Fruit fly (Drosophila melanogaster) whole organism, embryonic: ENCODE data around the gene Jon99Fii.
A peak's percentile ranks its signal among the peaks of the same experiment; 100 is the strongest.

Experiments
- Atf3 ChIP-seq: fragments of 200-800 bp; sonication (Bioruptor generic); optimal IDR thresholded peaks from 3 replicates; lab custom pipeline; 2016; ENCODE audit warnings: missing biosample characterization, missing genetic modification characterization
- B-H1 ChIP-seq: fragments of 200-800 bp; sonication (Bioruptor generic); IDR thresholded peaks from 3 replicates; pipeline ENCODE4 v1.3.6; 2022; ENCODE audit warnings: missing biosample characterization, missing genetic modification characterization
- BtbVII ChIP-seq: fragments of 200-800 bp; sonication (Bioruptor generic); optimal IDR thresholded peaks from 3 replicates; lab custom pipeline; 2017; ENCODE audit warnings: missing biosample characterization, mild to moderate bottlenecking, missing genetic modification characterization
- CG11560 ChIP-seq: fragments of 200-800 bp; sonication (Bioruptor generic); IDR thresholded peaks from 3 replicates; pipeline ENCODE4 v1.3.6; 2022; ENCODE audit warnings: missing biosample characterization, missing genetic modification characterization
- CG12236 ChIP-seq: fragments of 200-800 bp; sonication (Bioruptor generic); optimal IDR thresholded peaks from 2 replicates; lab custom pipeline; 2016; ENCODE audit warnings: missing biosample characterization, missing genetic modification characterization
- CG12659 ChIP-seq: fragments of 200-800 bp; sonication (Bioruptor generic); optimal IDR thresholded peaks from 3 replicates; lab custom pipeline; 2017; ENCODE audit warnings: mild to moderate bottlenecking, missing biosample characterization, missing genetic modification reagents, missing genetic modification characterization
- CG13424 ChIP-seq: fragments of 200-800 bp; sonication (Bioruptor generic); optimal IDR thresholded peaks from 2 replicates; lab custom pipeline; 2019; ENCODE audit warnings: missing biosample characterization, mild to moderate bottlenecking, missing genetic modification characterization, moderate library complexity
- CG14014 ChIP-seq: fragments of 200-800 bp; sonication (Bioruptor generic); IDR thresholded peaks from 2 replicates; pipeline ENCODE4 v1.3.6; 2022; ENCODE audit warnings: missing biosample characterization, missing genetic modification characterization
- CG14710 ChIP-seq: fragments of 200-800 bp; sonication (Bioruptor generic); optimal IDR thresholded peaks from 3 replicates; lab custom pipeline; 2019; ENCODE audit warnings: missing biosample characterization, mild to moderate bottlenecking, missing genetic modification characterization, moderate library complexity
- CG2116 ChIP-seq: fragments of 200-800 bp; sonication (Bioruptor generic); optimal IDR thresholded peaks from 3 replicates; lab custom pipeline; 2018; ENCODE audit warnings: missing biosample characterization, mild to moderate bottlenecking, missing genetic modification characterization
- CG2202 ChIP-seq: fragments of 200-800 bp; sonication (Bioruptor generic); optimal IDR thresholded peaks from 2 replicates; lab custom pipeline; 2018; ENCODE audit warnings: missing biosample characterization, mild to moderate bottlenecking, missing genetic modification characterization
- CG2889 ChIP-seq: fragments of 200-800 bp; sonication (Bioruptor generic); IDR thresholded peaks from 3 replicates; pipeline ENCODE4 v1.3.6; 2022; ENCODE audit warnings: missing biosample characterization, missing genetic modification characterization
- CG30403 ChIP-seq: fragments of 200-800 bp; sonication (Bioruptor generic); optimal IDR thresholded peaks from 3 replicates; lab custom pipeline; 2016; ENCODE audit warnings: missing biosample characterization, missing genetic modification characterization
- CG32767 ChIP-seq: fragments of 200-800 bp; sonication (Bioruptor generic); IDR thresholded peaks from 2 replicates; pipeline ENCODE4 v1.3.6; 2022; ENCODE audit warnings: missing biosample characterization, missing genetic modification characterization
- CG33213 ChIP-seq: fragments of 200-800 bp; sonication (Bioruptor generic); optimal IDR thresholded peaks from 3 replicates; lab custom pipeline; 2016; ENCODE audit warnings: missing biosample characterization, missing genetic modification characterization
- CG3995 ChIP-seq: fragments of 200-800 bp; sonication (Bioruptor generic); optimal IDR thresholded peaks from 3 replicates; lab custom pipeline; 2016; ENCODE audit warnings: missing biosample characterization, missing genetic modification characterization
- CG6654 ChIP-seq: fragments of 200-800 bp; sonication (Bioruptor generic); optimal IDR thresholded peaks from 2 replicates; lab custom pipeline; 2017; ENCODE audit warnings: missing biosample characterization, mild to moderate bottlenecking, missing genetic modification characterization
- CG7271 ChIP-seq: fragments of 200-800 bp; sonication (Bioruptor generic); optimal IDR thresholded peaks from 2 replicates; lab custom pipeline; 2018; ENCODE audit warnings: missing biosample characterization, mild to moderate bottlenecking, missing genetic modification characterization, moderate library complexity
- CG7357 ChIP-seq: fragments of 200-800 bp; sonication (Bioruptor generic); IDR thresholded peaks from 3 replicates; pipeline ENCODE4 v1.3.6; 2022; ENCODE audit warnings: missing biosample characterization, missing genetic modification characterization
- CG7556 ChIP-seq: fragments of 200-800 bp; sonication (Bioruptor generic); optimal IDR thresholded peaks from 2 replicates; lab custom pipeline; 2017; ENCODE audit warnings: missing biosample characterization, mild to moderate bottlenecking, missing genetic modification characterization
- CG9215 ChIP-seq: fragments of 200-800 bp; sonication (Bioruptor generic); IDR thresholded peaks from 2 replicates; pipeline ENCODE4 v1.3.6; 2022; ENCODE audit warnings: missing biosample characterization, missing genetic modification characterization
- CG9932 ChIP-seq: fragments of 200-800 bp; sonication (Bioruptor generic); IDR thresholded peaks from 2 replicates; pipeline ENCODE4 v1.3.6; 2022; ENCODE audit warnings: missing biosample characterization, missing genetic modification characterization
- D19B ChIP-seq: fragments of 200-800 bp; sonication (Bioruptor generic); optimal IDR thresholded peaks from 2 replicates; lab custom pipeline; 2017; ENCODE audit warnings: missing biosample characterization, mild to moderate bottlenecking, missing genetic modification characterization
- Dfd ChIP-seq, 2 experiments: fragments of >200 bp; optimal IDR thresholded peaks; 2 replicates each; lab custom pipeline; 2017; ENCODE audit warnings: missing biosample characterization in 2 of 2, missing genetic modification characterization in 2 of 2
- Dip3 ChIP-seq: fragments of 200-800 bp; sonication (Bioruptor generic); optimal IDR thresholded peaks from 3 replicates; lab custom pipeline; 2016; ENCODE audit warnings: missing biosample characterization, missing genetic modification characterization
- E2f2 ChIP-seq: fragments of 200-800 bp; sonication (Bioruptor generic); IDR thresholded peaks from 2 replicates; pipeline ENCODE4 v1.3.6; 2022; ENCODE audit warnings: missing biosample characterization, missing genetic modification characterization
- Elba2 ChIP-seq: fragments of 200-800 bp; sonication (Bioruptor generic); optimal IDR thresholded peaks from 3 replicates; lab custom pipeline; 2016; ENCODE audit warnings: missing biosample characterization, missing genetic modification characterization
- Ets97D ChIP-seq: fragments of 200-800 bp; sonication (Bioruptor generic); optimal IDR thresholded peaks from 3 replicates; lab custom pipeline; 2016; ENCODE audit warnings: missing biosample characterization, missing genetic modification characterization
- Fer2 ChIP-seq: fragments of 200-800 bp; sonication (Bioruptor generic); optimal IDR thresholded peaks from 2 replicates; lab custom pipeline; 2018; ENCODE audit warnings: missing biosample characterization, mild to moderate bottlenecking, missing genetic modification characterization, moderate library complexity
- Hsf ChIP-seq: fragments of 200-800 bp; sonication (Bioruptor generic); optimal IDR thresholded peaks from 3 replicates; lab custom pipeline; 2016; ENCODE audit warnings: missing biosample characterization, missing genetic modification characterization
- Mad ChIP-seq: fragments of 200-800 bp; sonication (Bioruptor generic); optimal IDR thresholded peaks from 2 replicates; lab custom pipeline; 2016; ENCODE audit warnings: missing biosample characterization, missing genetic modification characterization
- Mrtf ChIP-seq: fragments of 200-800 bp; sonication (Bioruptor generic); IDR thresholded peaks from 3 replicates; pipeline ENCODE4 v1.3.6; 2022; ENCODE audit warnings: missing biosample characterization, missing genetic modification characterization
- Neu2 ChIP-seq: fragments of 200-800 bp; sonication (Bioruptor generic); optimal IDR thresholded peaks from 3 replicates; lab custom pipeline; 2016; ENCODE audit warnings: missing biosample characterization, missing genetic modification characterization, borderline replicate concordance
- Rx ChIP-seq: fragments of 200-800 bp; sonication (Bioruptor generic); IDR thresholded peaks from 2 replicates; pipeline ENCODE4 v1.3.6; 2022; ENCODE audit warnings: missing biosample characterization, missing genetic modification characterization
- corto ChIP-seq: fragments of 200-800 bp; sonication (Bioruptor generic); optimal IDR thresholded peaks from 2 replicates; lab custom pipeline; 2016; ENCODE audit warnings: missing biosample characterization, mild to moderate bottlenecking, missing genetic modification characterization, moderate library complexity
- da ChIP-seq: fragments of 200-800 bp; sonication (Bioruptor generic); optimal IDR thresholded peaks from 2 replicates; lab custom pipeline; 2016; ENCODE audit warnings: missing biosample characterization, missing genetic modification characterization
- dm ChIP-seq: fragments of 200-800 bp; sonication (Bioruptor generic); optimal IDR thresholded peaks from 3 replicates; lab custom pipeline; 2016; ENCODE audit warnings: missing biosample characterization, missing genetic modification characterization
- kay ChIP-seq: fragments of 200-800 bp; sonication (Bioruptor generic); optimal IDR thresholded peaks from 2 replicates; lab custom pipeline; 2016; ENCODE audit warnings: missing biosample characterization, missing genetic modification characterization
- mam ChIP-seq: fragments of 200-800 bp; sonication (Bioruptor generic); optimal IDR thresholded peaks from 3 replicates; lab custom pipeline; 2016; ENCODE audit warnings: missing biosample characterization, missing genetic modification characterization
- nmo ChIP-seq: fragments of 200-800 bp; sonication (Bioruptor generic); optimal IDR thresholded peaks from 2 replicates; lab custom pipeline; 2018; ENCODE audit warnings: missing biosample characterization, mild to moderate bottlenecking, missing genetic modification characterization, moderate library complexity
- p53 ChIP-seq: fragments of 200-800 bp; sonication (Bioruptor generic); optimal IDR thresholded peaks from 2 replicates; lab custom pipeline; 2016; ENCODE audit warnings: missing biosample characterization, missing genetic modification characterization
- pzg ChIP-seq: fragments of 200-800 bp; sonication (Bioruptor generic); optimal IDR thresholded peaks from 3 replicates; lab custom pipeline; 2018; ENCODE audit warnings: missing biosample characterization, mild to moderate bottlenecking, missing genetic modification characterization, moderate library complexity
- ro ChIP-seq: fragments of 200-800 bp; sonication (Bioruptor generic); IDR thresholded peaks from 2 replicates; pipeline ENCODE4 v1.3.6; 2022; ENCODE audit warnings: missing biosample characterization, missing genetic modification characterization
- schlank ChIP-seq: fragments of 200-800 bp; sonication (Bioruptor generic); optimal IDR thresholded peaks from 2 replicates; lab custom pipeline; 2018; ENCODE audit warnings: missing biosample characterization, mild to moderate bottlenecking, missing genetic modification characterization
- shn ChIP-seq: fragments of 200-800 bp; sonication (Bioruptor generic); optimal IDR thresholded peaks from 3 replicates; lab custom pipeline; 2016; ENCODE audit warnings: missing biosample characterization, missing genetic modification characterization
- tgo ChIP-seq: fragments of 200-800 bp; sonication (Bioruptor generic); IDR thresholded peaks from 3 replicates; pipeline ENCODE4 v1.3.6; 2022; ENCODE audit warnings: missing biosample characterization, missing genetic modification characterization
- tio ChIP-seq: fragments of 200-800 bp; sonication (Bioruptor generic); optimal IDR thresholded peaks from 2 replicates; lab custom pipeline; 2017; ENCODE audit warnings: missing biosample characterization, missing genetic modification characterization, inconsistent platforms
- vnd ChIP-seq: fragments of 200-800 bp; sonication (Bioruptor generic); IDR thresholded peaks from 3 replicates; pipeline ENCODE4 v1.3.6; 2022; ENCODE audit warnings: missing biosample characterization, missing genetic modification characterization; ENCODE audit not compliant: partially characterized antibody
- wor ChIP-seq: fragments of 200-800 bp; sonication (Bioruptor generic); IDR thresholded peaks from 2 replicates; pipeline ENCODE4 v1.3.6; 2022; ENCODE audit warnings: missing biosample characterization, missing genetic modification characterization

Gene Jon99Fii

DNA sequence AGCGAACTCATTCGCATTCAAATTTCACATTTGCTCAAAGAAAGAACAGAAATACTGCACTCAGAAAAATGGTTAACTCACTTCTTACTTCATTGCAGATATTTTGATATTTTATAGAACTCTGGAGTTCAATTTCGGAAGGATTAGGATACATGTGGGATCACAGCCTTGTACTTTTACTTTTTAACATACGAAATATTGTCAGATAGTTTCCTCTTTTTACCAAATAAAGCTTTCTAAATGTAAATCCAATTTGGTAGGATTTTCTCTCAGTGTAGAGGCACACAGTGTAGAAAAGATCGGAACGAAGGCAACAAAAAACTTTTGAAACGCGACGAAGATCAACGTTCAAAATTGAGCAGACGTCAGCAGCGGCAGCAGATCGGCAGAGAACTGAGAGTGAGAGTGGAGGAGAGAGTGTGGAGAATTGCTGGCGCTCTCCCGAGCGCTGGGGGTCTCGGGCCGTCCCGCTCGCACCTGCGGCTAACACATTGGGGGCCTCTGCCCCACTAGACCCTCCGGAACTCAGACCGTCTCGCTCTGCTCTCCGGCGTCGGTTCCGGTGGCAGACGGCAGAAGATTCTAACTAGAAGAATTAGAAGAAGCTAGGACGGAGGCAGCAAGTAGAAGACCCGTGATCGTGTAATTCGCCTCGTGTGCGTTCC lies 44.4 kb upstream of the Jon99Fii start, which contains the start of gene tmod (continued):
- 0 out of 2 replicates have a peak, but pooled peaks have one; percentile 28 for TF ChIP-seq CG9215
- peak; percentile 24 for TF ChIP-seq CG33213
- TF ChIP-seq Hsf (GFP tag; lab: Kevin White, UChicago) = no peak
- no peak for TF ChIP-seq vnd (GFP tag; lab: Robert Waterston, UW)
- peak; percentile 49; the same call in 2 of the 3 replicates for TF ChIP-seq tgo (GFP tag; lab: Robert Waterston, UW)
- no peak for TF ChIP-seq CG11560 (tag; lab: Robert Waterston, UW)
- no peak for TF ChIP-seq Fer2 (tag; lab: Kevin White, UChicago)
- TF ChIP-seq Dip3 = no peak
- peak; percentile 20; the same call in 1 of the 2 replicates for TF ChIP-seq E2f2 (GFP tag; lab: Robert Waterston, UW)
- peak; percentile 43 for TF ChIP-seq CG30403 (GFP tag; lab: Kevin White, UChicago)
- 0 out of 2 replicates have a peak, but pooled peaks have one; percentile 32 for TF ChIP-seq CG32767
- TF ChIP-seq D19B (GFP tag; lab: Kevin White, UChicago) = no peak
- TF ChIP-seq CG9932 (GFP tag; lab: Robert Waterston, UW) = 0 out of 2 replicates have a peak, but pooled peaks have one; percentile 16
- TF ChIP-seq B-H1 (GFP tag; lab: Robert Waterston, UW) = no peak
- peak; percentile 72 for TF ChIP-seq nmo (GFP tag; lab: Kevin White, UChicago)
- TF ChIP-seq Mrtf (GFP tag; lab: Robert Waterston, UW) = no peak
- TF ChIP-seq Dfd (GFP tag; optimal IDR thresholded peaks at IDR 0.05; lab: Kevin White, UChicago) = no peak
- TF ChIP-seq CG6654 (GFP tag; lab: Kevin White, UChicago) = peak; percentile 33
- TF ChIP-seq CG3995 (GFP tag; lab: Kevin White, UChicago) = no peak
- TF ChIP-seq Mad (GFP tag; lab: Kevin White, UChicago) = no peak
- TF ChIP-seq BtbVII (GFP tag; lab: Kevin White, UChicago) = peak; percentile 30
- TF ChIP-seq dm (GFP tag; lab: Kevin White, UChicago) = no peak
- TF ChIP-seq, all 482 proteins: peak for 210

dm6 chr3R:30531129-30531708 lies 43.5 kb upstream of the Jon99Fii start:
- TF ChIP-seq corto (GFP tag; lab: Kevin White, UChicago) (no peak), mam (no peak), nmo (GFP tag; lab: Kevin White, UChicago) (peak; percentile 32), CG2202 (no peak), ro (GFP tag; lab: Robert Waterston, UW) (no peak), tio (GFP tag; lab: Kevin White, UChicago) (no peak), da (GFP tag; lab: Kevin White, UChicago) (no peak), CG2889 (GFP tag; lab: Robert Waterston, UW) (no peak), Atf3 (GFP tag; lab: Kevin White, UChicago) (no peak), p53 (no peak), D19B (GFP tag; lab: Kevin White, UChicago) (peak; percentile 60), CG12659 (GFP tag; lab: Kevin White, UChicago) (no peak), CG7556 (GFP tag; lab: Kevin White, UChicago) (no peak), kay (GFP tag; lab: Kevin White, UChicago) (no peak), BtbVII (GFP tag; lab: Kevin White, UChicago) (no peak), wor (GFP tag; lab: Robert Waterston, UW) (no peak), pzg (GFP tag; lab: Kevin White, UChicago) (no peak), CG2116 (GFP tag; lab: Kevin White, UChicago) (no peak), Ets97D (GFP tag; lab: Kevin White, UChicago) (no peak), CG14014 (no peak), CG7271 (no peak), CG12236 (GFP tag; lab: Kevin White, UChicago) (no peak), CG13424 (tag; lab: Kevin White, UChicago) (peak; percentile 18), Neu2 (no peak), shn (no peak), Elba2 (GFP tag; lab: Kevin White, UChicago) (no peak), schlank (no peak), CG14710 (peak; percentile 6), Rx (GFP tag; lab: Robert Waterston, UW) (no peak), CG7357 (GFP tag; lab: Robert Waterston, UW) (no peak)
